Fruit fly (Drosophila melanogaster) whole organism, wandering third instar larva: ENCODE measurements around the gene CNMaR.

Experiments
- Abd-B ChIP-seq: fragments of >200 bp; optimal IDR thresholded peaks from 2 replicates; lab custom pipeline; 2017; ENCODE audit warnings: missing biosample characterization, missing genetic modification characterization
- CG9705 ChIP-seq: fragments of 200-800 bp; sonication (Bioruptor generic); optimal IDR thresholded peaks from 2 replicates; lab custom pipeline; 2018; ENCODE audit warnings: missing biosample characterization, mild to moderate bottlenecking, missing genetic modification characterization
- CrebA ChIP-seq: fragments of 200-800 bp; sonication (Bioruptor generic); optimal IDR thresholded peaks from 2 replicates; lab custom pipeline; 2016; ENCODE audit warnings: missing biosample characterization, mild to moderate bottlenecking, missing genetic modification characterization, borderline replicate concordance
- Dfd ChIP-seq: fragments of >200 bp; optimal IDR thresholded peaks from 2 replicates; lab custom pipeline; 2017; ENCODE audit warnings: missing biosample characterization, missing genetic modification characterization
- GATAd ChIP-seq: sonication (Bioruptor generic); optimal IDR thresholded peaks from 2 replicates; lab custom pipeline; 2016; ENCODE audit warnings: missing biosample characterization, missing genetic modification characterization
- HLH106 ChIP-seq: fragments of 200-800 bp; optimal IDR thresholded peaks from 3 replicates; lab custom pipeline; 2019; ENCODE audit warnings: missing biosample characterization, mild to moderate bottlenecking, missing genetic modification characterization, moderate library complexity
- Hnf4 ChIP-seq: fragments of 200-800 bp; sonication (Bioruptor generic); optimal IDR thresholded peaks from 2 replicates; lab custom pipeline; 2016; ENCODE audit warnings: missing biosample characterization, mild to moderate bottlenecking, missing genetic modification characterization
- Hr78 ChIP-seq: fragments of >200 bp; optimal IDR thresholded peaks from 2 replicates; lab custom pipeline; 2017; ENCODE audit warnings: missing biosample characterization, missing genetic modification characterization
- Jra ChIP-seq: sonication (Bioruptor generic); optimal IDR thresholded peaks from 2 replicates; lab custom pipeline; 2016; ENCODE audit warnings: missing biosample characterization, missing genetic modification characterization
- OdsH ChIP-seq: fragments of 200-800 bp; sonication (Bioruptor generic); optimal IDR thresholded peaks from 2 replicates; lab custom pipeline; 2016; ENCODE audit warnings: missing biosample characterization, mild to moderate bottlenecking, missing genetic modification characterization
- Sp1 ChIP-seq: fragments of 200-800 bp; sonication (Bioruptor generic); optimal IDR thresholded peaks from 3 replicates; lab custom pipeline; 2019; ENCODE audit warnings: missing biosample characterization, mild to moderate bottlenecking, missing genetic modification characterization, moderate library complexity
- Vsx2 ChIP-seq: fragments of 200-300, 225-300 bp; sonication (Bioruptor generic); optimal IDR thresholded peaks from 2 replicates; lab custom pipeline; 2018; ENCODE audit warnings: missing biosample characterization, missing genetic modification characterization; ENCODE audit not compliant: partially characterized antibody
- brk ChIP-seq: fragments of 200-800 bp; sonication (Bioruptor generic); optimal IDR thresholded peaks from 2 replicates; lab custom pipeline; 2016; ENCODE audit warnings: missing biosample characterization, mild to moderate bottlenecking, missing genetic modification characterization
- dl ChIP-seq, 2 experiments: fragments of 175-275, 200-275 bp in 1 of 2; fragments of 200-275 bp in 1 of 2; sonication (Bioruptor generic); optimal IDR thresholded peaks; lab custom pipeline; 2018; ENCODE audit warnings: mild to moderate bottlenecking in 2 of 2, missing biosample characterization in 2 of 2, missing genetic modification characterization in 2 of 2, moderate library complexity in 2 of 2; ENCODE audit not compliant: partially characterized antibody in 2 of 2, insufficient read depth in 1 of 2
- dmrt93B ChIP-seq: fragments of 200-800 bp; sonication (Bioruptor generic); optimal IDR thresholded peaks from 2 replicates; lab custom pipeline; 2018; ENCODE audit warnings: missing biosample characterization, mild to moderate bottlenecking, missing genetic modification characterization
- dsf ChIP-seq: sonication (Bioruptor generic); optimal IDR thresholded peaks from 2 replicates; lab custom pipeline; 2016; ENCODE audit warnings: missing biosample characterization, missing genetic modification characterization, borderline replicate concordance
- ey ChIP-seq: fragments of 200-800 bp; sonication (Bioruptor generic); optimal IDR thresholded peaks from 2 replicates; lab custom pipeline; 2016; ENCODE audit warnings: missing biosample characterization, missing genetic modification characterization
- foxo ChIP-seq, 2 experiments: fragments of 200-800 bp; sonication (Bioruptor generic); optimal IDR thresholded peaks; 2 replicates in 1 of 2; 3 replicates in 1 of 2; lab custom pipeline; 2016 to 2017; ENCODE audit warnings: missing biosample characterization in 2 of 2, missing genetic modification characterization in 2 of 2
- fru ChIP-seq: fragments of 200-800 bp; sonication (Bioruptor generic); optimal IDR thresholded peaks from 3 replicates; lab custom pipeline; 2016; ENCODE audit warnings: missing biosample characterization, mild to moderate bottlenecking, missing genetic modification characterization
- h ChIP-seq: fragments of 200-800 bp; sonication (Bioruptor generic); optimal IDR thresholded peaks from 3 replicates; lab custom pipeline; 2016; ENCODE audit warnings: missing biosample characterization, mild to moderate bottlenecking, missing genetic modification characterization
- jim ChIP-seq: fragments of 175-275, 200-325 bp; sonication (Bioruptor generic); optimal IDR thresholded peaks from 2 replicates; lab custom pipeline; 2016; ENCODE audit warnings: missing biosample characterization, mild to moderate bottlenecking, missing genetic modification characterization
- lola ChIP-seq: fragments of >200 bp; optimal IDR thresholded peaks from 2 replicates; lab custom pipeline; 2017; ENCODE audit warnings: missing biosample characterization, missing genetic modification characterization
- pan ChIP-seq: fragments of >200 bp; optimal IDR thresholded peaks from 2 replicates; lab custom pipeline; 2017
- psq ChIP-seq: fragments of 200-800 bp; sonication (Bioruptor generic); optimal IDR thresholded peaks from 3 replicates; lab custom pipeline; 2017; ENCODE audit warnings: missing biosample characterization, mild to moderate bottlenecking, missing genetic modification characterization, moderate library complexity
- rgr ChIP-seq: fragments of 200-800 bp; sonication (Bioruptor generic); optimal IDR thresholded peaks from 3 replicates; lab custom pipeline; 2016; ENCODE audit warnings: missing biosample characterization, mild to moderate bottlenecking, missing genetic modification characterization
- sv ChIP-seq: fragments of 200-800 bp; sonication (Bioruptor generic); optimal IDR thresholded peaks from 3 replicates; lab custom pipeline; 2016; ENCODE audit warnings: missing biosample characterization, missing genetic modification characterization
- tai ChIP-seq: sonication (Bioruptor generic); optimal IDR thresholded peaks from 2 replicates; lab custom pipeline; 2016; ENCODE audit warnings: missing biosample characterization, missing genetic modification characterization
- usp ChIP-seq: fragments of >200 bp; optimal IDR thresholded peaks from 2 replicates; lab custom pipeline; 2017; ENCODE audit warnings: missing biosample characterization, missing genetic modification characterization

CNMaR gene

dm6 chr3L:9687536-9687935, 43.6 kb downstream of the CNMaR start:
- no peak for TF ChIP-seq dmrt93B
- no peak for TF ChIP-seq sv
- no peak for TF ChIP-seq brk
- no peak for TF ChIP-seq dl (GFP tag; optimal IDR thresholded peaks at IDR 0.05; lab: Kevin White, UChicago; ENCODE audit: insufficient read depth in 1 of 2, partially characterized antibody in 2 of 2)
- no peak for TF ChIP-seq fru (GFP tag; lab: Kevin White, UChicago)
- TF ChIP-seq jim (GFP tag; lab: Kevin White, UChicago), result no peak
- TF ChIP-seq CG9705 (GFP tag; lab: Kevin White, UChicago), result no peak
- TF ChIP-seq GATAd (GFP tag; lab: Kevin White, UChicago), result no peak
- TF ChIP-seq Jra (GFP tag; lab: Kevin White, UChicago), result no peak
- TF ChIP-seq HLH106 (tag; lab: Kevin White, UChicago), result no peak

dm6 chr3L:9688674-9689073, 44.8 kb downstream of the CNMaR start:
- TF ChIP-seq foxo (GFP tag; optimal IDR thresholded peaks at IDR 0.05; lab: Kevin White, UChicago), result no peak
- no peak for TF ChIP-seq Sp1 (GFP tag; lab: Kevin White, UChicago)
- no peak for TF ChIP-seq GATAd (GFP tag; lab: Kevin White, UChicago)

- TF ChIP-seq Vsx2 (GFP tag; lab: Kevin White, UChicago), result no peak
- no peak for TF ChIP-seq sv
- TF ChIP-seq tai (GFP tag; lab: Kevin White, UChicago), result no peak
- no peak for TF ChIP-seq h (GFP tag; lab: Kevin White, UChicago)
- peak; percentile 10 for TF ChIP-seq Dfd (GFP tag; lab: Kevin White, UChicago)
These were observed 45.9 kb downstream of the CNMaR start for dm6 chr3L:9689809-9690208.

dm6 chr3L:9690798-9691475, 47.0 kb downstream of the CNMaR start:
- TF ChIP-seq rgr (GFP tag; lab: Kevin White, UChicago), result peak; percentile 46
- TF ChIP-seq CrebA (GFP tag; lab: Kevin White, UChicago), result no peak
- no peak for TF ChIP-seq pan
- TF ChIP-seq dmrt93B, result no peak
- TF ChIP-seq fru (GFP tag; lab: Kevin White, UChicago), result peak; percentile 58
- no peak for TF ChIP-seq usp (GFP tag; lab: Kevin White, UChicago)
- TF ChIP-seq Dfd (GFP tag; lab: Kevin White, UChicago), result peak; percentile 22
- peak; percentile 41 for TF ChIP-seq tai (GFP tag; lab: Kevin White, UChicago)
- no peak for TF ChIP-seq Hr78 (GFP tag; lab: Kevin White, UChicago)
- TF ChIP-seq lola (GFP tag; lab: Kevin White, UChicago), result no peak
- TF ChIP-seq Vsx2 (GFP tag; lab: Kevin White, UChicago), result no peak
- no peak for TF ChIP-seq GATAd (GFP tag; lab: Kevin White, UChicago)
- peak; percentile 11 for TF ChIP-seq brk
- TF ChIP-seq Abd-B (GFP tag; lab: Kevin White, UChicago), result no peak
- TF ChIP-seq h (GFP tag; lab: Kevin White, UChicago), result peak; percentile 61
- TF ChIP-seq ey, result peak; percentile 45
- peak; percentile 38 for TF ChIP-seq Hnf4 (GFP tag; lab: Kevin White, UChicago)
- TF ChIP-seq foxo (GFP tag; optimal IDR thresholded peaks at IDR 0.05; lab: Kevin White, UChicago), result peak in 1 of 2 experiments; percentile 63
- no peak for TF ChIP-seq dsf (GFP tag; lab: Kevin White, UChicago)
- TF ChIP-seq psq, result peak; percentile 39
- TF ChIP-seq OdsH, result peak; percentile 40
- TF ChIP-seq HLH106 (tag; lab: Kevin White, UChicago), result peak; percentile 41
- TF ChIP-seq Sp1 (GFP tag; lab: Kevin White, UChicago), result peak; percentile 24

- TF ChIP-seq psq, result no peak
- TF ChIP-seq fru (GFP tag; lab: Kevin White, UChicago), result no peak
These were observed 47.5 kb downstream of the CNMaR start for dm6 chr3L:9691476-9691826.
